Fruit fly (Drosophila melanogaster): ENCODE data around the gene CG1105.
A peak's percentile ranks its signal among the peaks of the same experiment; 100 is the strongest.

The CG1105 gene

DNA sequence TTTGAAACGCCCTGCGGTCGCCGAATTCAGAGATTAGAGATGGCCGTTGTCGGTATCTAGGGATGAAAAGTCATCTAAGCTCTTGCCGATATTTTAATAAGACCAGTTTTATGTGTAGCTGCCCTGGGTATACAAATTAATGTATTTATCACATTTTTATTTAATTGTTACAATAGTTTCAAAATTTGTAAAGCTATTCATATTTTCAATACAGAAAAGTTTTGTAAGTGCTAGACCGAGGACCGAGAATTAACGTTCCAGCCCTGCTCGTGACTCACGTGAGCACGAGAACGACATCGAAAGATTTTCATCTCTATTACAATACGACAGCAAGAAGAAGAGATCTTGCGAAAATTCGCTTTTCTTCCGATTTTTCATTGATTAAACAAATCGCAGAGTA is at the start of gene CG1105, which contains the start of gene CG1965 (continued):
- peak; percentile 52; the same call in 1 of the 2 replicates for TF ChIP-seq CkIIα-i1 (GFP tag; IDR thresholded peaks at IDR 0.05)
- TF ChIP-seq CG2129 (GFP tag; IDR thresholded peaks at IDR 0.05; ENCODE audit: partially characterized antibody): peak; percentile 100
- TF ChIP-seq Dbx (GFP tag; IDR thresholded peaks at IDR 0.05): peak; percentile 95
- TF ChIP-seq BtbVII (GFP tag; optimal IDR thresholded peaks at IDR 0.05): peak; percentile 64
- peak; percentile 100 for TF ChIP-seq CG13287 (GFP tag; IDR thresholded peaks at IDR 0.05; ENCODE audit: partially characterized antibody)
- peak in 1 of 3 experiments; percentile 93 for TF ChIP-seq lola (GFP tag; optimal IDR thresholded peaks at IDR 0.05)
- peak; percentile 91 for TF ChIP-seq unpg (GFP tag; optimal IDR thresholded peaks at IDR 0.05)
- no peak for TF ChIP-seq dmrt99B (tag; optimal IDR thresholded peaks at IDR 0.05)
- TF ChIP-seq corto (GFP tag; optimal IDR thresholded peaks at IDR 0.05): no peak
- TF ChIP-seq Camta (GFP tag; optimal IDR thresholded peaks at IDR 0.05): peak; percentile 88
- peak; percentile 78 for TF ChIP-seq Vsx1 (GFP tag; optimal IDR thresholded peaks at IDR 0.05)
- peak; percentile 85 for TF ChIP-seq Hmx (GFP tag; optimal IDR thresholded peaks at IDR 0.05)
- peak; percentile 96 to 97 for TF ChIP-seq dpn (GFP tag; optimal IDR thresholded peaks at IDR 0.05)
- TF ChIP-seq CG18476 (GFP tag; optimal IDR thresholded peaks at IDR 0.05): peak; percentile 92
- TF ChIP-seq CG11247 (GFP tag; IDR thresholded peaks at IDR 0.05): peak; percentile 93
- TF ChIP-seq CG10274 (GFP tag; optimal IDR thresholded peaks at IDR 0.05): peak; percentile 61
- peak; percentile 93 for TF ChIP-seq dysf (GFP tag; IDR thresholded peaks at IDR 0.05)
- TF ChIP-seq jumu (GFP tag; optimal IDR thresholded peaks at IDR 0.05): peak; percentile 95
- TF ChIP-seq gt (GFP tag; IDR thresholded peaks at IDR 0.05): peak; percentile 87
- TF ChIP-seq CG2875 (GFP tag; optimal IDR thresholded peaks at IDR 0.05): peak; percentile 57
- TF ChIP-seq Sry-δ (GFP tag; optimal IDR thresholded peaks at IDR 0.05): peak; percentile 100
- peak; percentile 77 for TF ChIP-seq scrt (GFP tag; optimal IDR thresholded peaks at IDR 0.05)
- TF ChIP-seq Fer3 (tag; optimal IDR thresholded peaks at IDR 0.05): peak; percentile 91
- peak; percentile 94 for TF ChIP-seq ems (GFP tag; optimal IDR thresholded peaks at IDR 0.05)
- peak; percentile 73 for TF ChIP-seq aop (GFP tag; IDR thresholded peaks at IDR 0.05)
- peak; percentile 83 for TF ChIP-seq CG11723 (GFP tag; optimal IDR thresholded peaks at IDR 0.05)
- peak; percentile 40; the same call in 1 of the 2 replicates for TF ChIP-seq Lim3 (GFP tag; IDR thresholded peaks at IDR 0.05)
- TF ChIP-seq nerfin-2 (GFP tag; IDR thresholded peaks at IDR 0.05; ENCODE audit: partially characterized antibody): peak; percentile 94
- peak; percentile 97 for TF ChIP-seq Mad (GFP tag; optimal IDR thresholded peaks at IDR 0.05)
- peak; percentile 80 for TF ChIP-seq Ravus (GFP tag; IDR thresholded peaks at IDR 0.05)
- peak; percentile 93 for TF ChIP-seq CG10654 (GFP tag; optimal IDR thresholded peaks at IDR 0.05)
- TF ChIP-seq shn (GFP tag; optimal IDR thresholded peaks at IDR 0.05): peak; percentile 94
- peak; percentile 45 for TF ChIP-seq wek (GFP tag; optimal IDR thresholded peaks at IDR 0.05)
- TF ChIP-seq CG15269 (tag; optimal IDR thresholded peaks at IDR 0.05): peak; percentile 91
- TF ChIP-seq CG4360 (GFP tag; IDR thresholded peaks at IDR 0.05): peak; percentile 58
- peak; percentile 79 for TF ChIP-seq sens-2 (GFP tag; IDR thresholded peaks at IDR 0.05)
- peak; percentile 92 for TF ChIP-seq fd96Cb (tag; optimal IDR thresholded peaks at IDR 0.05)
- peak; percentile 82 for TF ChIP-seq salm (tag; optimal IDR thresholded peaks at IDR 0.05)
- TF ChIP-seq sim (GFP tag; IDR thresholded peaks at IDR 0.05): peak; percentile 81
- peak; percentile 94 for TF ChIP-seq CG13624 (GFP tag; optimal IDR thresholded peaks at IDR 0.05)
- peak; percentile 94 for TF ChIP-seq CG12155 (GFP tag; optimal IDR thresholded peaks at IDR 0.05)
- TF ChIP-seq CG8765 (GFP tag; IDR thresholded peaks at IDR 0.05): peak; percentile 96
- no peak for TF ChIP-seq CG15479 (GFP tag; optimal IDR thresholded peaks at IDR 0.05)
- TF ChIP-seq row (GFP tag; IDR thresholded peaks at IDR 0.05): peak; percentile 97
- peak; percentile 81 for TF ChIP-seq Poxn (GFP tag; IDR thresholded peaks at IDR 0.05)
- peak; percentile 72 for TF ChIP-seq CG16779 (GFP tag; IDR thresholded peaks at IDR 0.05)
- peak; percentile 95 for TF ChIP-seq ranshi (GFP tag; IDR thresholded peaks at IDR 0.05)
- peak; percentile 90 for TF ChIP-seq CG10462 (GFP tag; optimal IDR thresholded peaks at IDR 0.05)
- peak; percentile 91 for TF ChIP-seq CG8290 (GFP tag; optimal IDR thresholded peaks at IDR 0.05)
- TF ChIP-seq CG8290 (tag; optimal IDR thresholded peaks at IDR 0.05): peak; percentile 83
- TF ChIP-seq CG17385 (GFP tag; optimal IDR thresholded peaks at IDR 0.05): peak; percentile 98
